Worm (Caenorhabditis elegans) whole organism, dauer: ENCODE measurements around the gene F02E8.4.

Experiments used
- unc-62 ChIP-seq: sonication (generic microtip); optimal IDR thresholded peaks from 2 replicates; lab custom pipeline; 2017; ENCODE audit warnings: missing biosample characterization, missing genetic modification reagents, missing genetic modification characterization

The F02E8.4 gene

DNA sequence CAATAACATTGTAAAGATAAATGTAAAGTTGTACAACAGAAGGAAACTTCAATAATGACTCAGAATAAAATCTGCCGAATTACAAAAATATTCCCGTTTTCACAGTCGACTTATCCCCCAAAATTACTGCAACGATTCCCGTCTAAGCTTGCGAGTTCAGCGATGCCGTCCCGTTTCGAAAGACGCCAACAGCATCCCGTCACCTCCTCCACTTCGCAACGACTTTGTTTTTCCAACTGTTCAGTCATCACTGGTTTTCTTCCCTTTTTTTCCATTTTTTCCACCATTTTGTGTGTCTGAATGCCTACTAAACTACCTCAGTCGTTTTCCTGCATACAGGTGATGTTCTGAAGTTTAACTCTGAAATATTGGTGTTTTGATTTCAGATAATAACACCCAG, 13.3 kb upstream of the F02E8.4 start, which contains the start of gene F15A8.1:
F15A8.1 (plus strand) TSS at position 301 of the 400 bp plus-strand sequence.
- no peak for TF ChIP-seq unc-62 (GFP tag; lab: Kevin White, UChicago)

DNA sequence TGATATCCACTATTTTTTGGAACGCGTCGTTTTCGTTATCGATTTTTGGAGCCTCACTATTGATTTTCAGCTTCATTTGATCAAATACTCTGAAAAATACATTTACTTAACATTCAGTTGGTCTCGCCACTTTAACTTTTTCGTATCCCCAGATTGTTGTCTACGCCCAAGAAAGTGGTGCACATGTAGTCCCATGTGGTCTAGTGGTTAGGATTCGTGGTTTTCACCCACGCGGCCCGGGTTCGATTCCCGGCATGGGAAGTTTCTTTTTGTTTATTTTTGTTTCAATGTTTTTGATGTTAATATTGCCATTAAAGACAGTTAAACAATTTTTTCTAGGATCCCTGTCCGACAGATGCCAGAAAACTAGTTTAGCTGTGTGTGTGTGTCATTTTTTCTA, 9.8 kb upstream of the F02E8.4 start:
- no peak for TF ChIP-seq unc-62 (GFP tag; lab: Kevin White, UChicago)

DNA sequence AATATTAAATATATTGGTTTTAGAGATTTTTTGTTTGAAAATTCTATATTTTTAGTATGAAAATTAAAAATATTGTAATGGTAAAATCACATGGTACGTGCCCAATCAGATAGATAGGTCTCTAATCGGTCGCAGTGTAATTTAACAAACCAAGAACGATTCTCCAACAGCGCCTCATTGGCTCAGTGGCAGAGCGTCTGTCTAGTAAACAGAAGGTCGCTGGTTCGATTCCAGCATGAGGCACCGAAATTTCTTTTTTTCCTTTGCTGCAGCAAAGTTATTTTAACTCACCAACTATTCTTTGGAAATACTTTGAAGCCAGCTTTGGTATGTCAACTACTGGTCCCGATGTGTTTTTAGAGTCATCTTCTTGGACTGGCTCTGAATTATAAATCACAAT, 9.1 kb upstream of the F02E8.4 start:
- TF ChIP-seq unc-62 (GFP tag; lab: Kevin White, UChicago), result no peak

DNA sequence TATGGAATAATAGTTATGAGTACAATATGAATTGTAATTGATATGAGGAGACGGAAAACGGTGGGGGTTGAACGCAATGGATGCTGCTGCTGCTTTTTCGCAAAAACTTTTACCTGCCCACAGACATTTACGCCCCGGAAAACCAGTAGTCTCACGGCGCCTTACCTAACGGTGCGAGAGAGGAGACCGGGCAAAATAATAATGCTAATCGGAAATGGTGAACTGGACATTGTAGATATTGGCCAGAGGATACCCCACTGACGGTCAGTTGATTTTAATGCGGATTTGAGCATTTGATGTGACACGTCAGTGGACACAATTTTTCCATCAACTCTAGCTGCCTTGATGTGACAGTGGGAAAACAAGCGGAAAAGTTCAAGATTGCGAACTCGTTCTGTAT, 5.6 kb upstream of the F02E8.4 start, which contains the start of gene mltn-13:
mltn-13 (minus strand) TSS at position 101 of the 400 bp plus-strand sequence.
- no peak for TF ChIP-seq unc-62 (GFP tag; lab: Kevin White, UChicago)

DNA sequence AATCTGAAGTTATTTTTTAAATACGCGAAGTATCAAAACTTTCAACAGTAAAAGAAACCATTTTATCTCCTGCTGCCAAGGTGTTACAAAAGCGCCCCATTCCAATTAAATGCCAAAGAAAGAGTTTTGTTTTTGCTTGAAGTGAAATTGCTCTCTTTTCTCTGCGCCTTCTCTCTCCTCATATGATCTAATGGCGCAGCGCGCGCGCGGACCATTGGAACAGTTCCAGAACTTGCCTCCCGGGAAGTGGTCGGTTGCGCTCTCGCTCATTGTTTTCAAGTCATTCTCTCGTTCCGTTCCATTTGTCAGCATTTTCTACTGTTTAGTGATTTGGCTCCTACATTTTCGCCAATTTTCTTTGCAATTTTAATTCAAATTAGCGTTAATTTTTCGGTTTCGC, 2.0 kb upstream of the F02E8.4 start:
- no peak for TF ChIP-seq unc-62 (GFP tag; lab: Kevin White, UChicago)

DNA sequence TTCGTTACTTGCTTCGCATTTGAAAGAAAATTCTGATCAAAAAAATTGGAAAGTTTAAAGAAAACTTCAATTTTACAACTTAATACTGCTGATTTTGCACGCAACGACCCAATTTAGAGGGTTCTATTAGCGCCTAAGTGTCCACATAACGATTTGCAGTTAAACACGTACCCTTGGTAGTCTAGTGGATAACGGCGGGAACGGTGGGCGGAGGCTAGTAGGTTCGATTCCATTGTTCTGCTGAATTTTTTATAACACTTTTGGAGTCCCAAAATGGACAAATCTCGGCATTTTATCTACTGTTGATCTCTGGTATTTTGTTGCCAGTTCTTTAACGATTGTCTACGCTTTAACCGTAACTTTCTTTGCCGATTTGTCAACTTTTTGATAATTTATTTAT, 819 bp upstream of the F02E8.4 start:
- no peak for TF ChIP-seq unc-62 (GFP tag; lab: Kevin White, UChicago)

DNA sequence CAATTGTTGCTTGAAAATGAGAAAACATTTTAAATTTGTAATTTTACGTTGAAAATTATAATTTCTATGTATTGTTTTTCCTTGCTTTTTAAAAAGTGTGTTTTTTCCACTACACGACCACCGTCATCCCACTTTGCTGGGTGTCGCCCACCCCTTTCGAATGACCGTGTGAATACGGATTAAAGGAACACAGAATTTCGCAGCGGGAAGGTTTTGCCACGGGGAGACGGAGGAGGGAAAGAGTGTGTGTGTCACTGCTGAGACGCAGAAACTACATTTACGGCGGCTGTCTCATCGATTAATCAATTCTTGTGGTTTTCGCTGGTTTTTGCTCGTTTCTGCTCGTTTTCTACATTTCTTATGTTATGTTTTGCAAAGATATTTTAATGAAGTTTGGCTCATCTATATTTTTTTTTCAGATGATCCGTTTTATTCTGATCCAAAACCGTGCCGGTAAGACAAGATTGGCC, 4.0 kb downstream of the F02E8.4 start, which contains the start of gene aps-2:
aps-2 (plus strand) TSS at position 420 of the 470 bp plus-strand sequence.
- TF ChIP-seq unc-62 (GFP tag; lab: Kevin White, UChicago), result no peak

DNA sequence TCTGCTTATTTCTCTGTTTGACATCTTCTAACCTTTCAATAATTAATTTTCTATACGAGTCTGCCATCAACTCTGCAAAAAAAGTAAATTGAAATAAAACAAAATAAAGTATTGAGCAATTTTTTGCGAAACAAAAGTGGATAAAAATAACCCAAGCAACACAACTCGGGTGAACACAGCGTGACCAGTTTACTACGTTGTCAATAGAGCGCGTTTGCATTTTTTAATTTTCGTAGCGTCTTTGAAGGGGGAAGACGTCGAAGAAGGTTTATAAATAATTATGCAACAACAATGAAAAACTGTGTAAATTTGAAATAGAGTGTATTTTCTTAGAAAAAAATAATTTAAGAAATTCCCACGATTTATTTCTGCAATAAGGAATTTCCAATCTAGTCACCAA, 8.5 kb downstream of the F02E8.4 start, which contains the start of gene atg-16.1:
atg-16.1 (minus strand) TSS at position 76 of the 400 bp plus-strand sequence.
- no peak for TF ChIP-seq unc-62 (GFP tag; lab: Kevin White, UChicago)

DNA sequence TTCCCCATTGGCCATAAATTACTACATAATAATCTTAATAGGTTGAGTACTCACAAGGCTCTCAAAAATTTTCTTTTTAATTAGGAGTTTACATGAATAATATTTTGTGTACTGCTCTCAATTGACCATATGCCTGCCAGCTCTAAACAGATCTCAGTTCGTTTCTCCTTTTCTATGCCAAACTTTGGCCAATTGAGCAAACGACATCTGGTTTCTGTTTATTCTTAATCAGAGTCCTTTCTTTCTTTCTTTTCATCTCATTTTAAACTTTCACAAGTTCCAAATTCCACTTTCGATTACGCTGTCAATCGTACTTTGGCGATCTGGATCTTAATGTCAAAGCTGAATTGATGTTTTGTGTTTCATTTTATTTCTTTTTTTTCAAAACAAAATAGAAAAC, 10.4 kb downstream of the F02E8.4 start:
- no peak for TF ChIP-seq unc-62 (GFP tag; lab: Kevin White, UChicago)

DNA sequence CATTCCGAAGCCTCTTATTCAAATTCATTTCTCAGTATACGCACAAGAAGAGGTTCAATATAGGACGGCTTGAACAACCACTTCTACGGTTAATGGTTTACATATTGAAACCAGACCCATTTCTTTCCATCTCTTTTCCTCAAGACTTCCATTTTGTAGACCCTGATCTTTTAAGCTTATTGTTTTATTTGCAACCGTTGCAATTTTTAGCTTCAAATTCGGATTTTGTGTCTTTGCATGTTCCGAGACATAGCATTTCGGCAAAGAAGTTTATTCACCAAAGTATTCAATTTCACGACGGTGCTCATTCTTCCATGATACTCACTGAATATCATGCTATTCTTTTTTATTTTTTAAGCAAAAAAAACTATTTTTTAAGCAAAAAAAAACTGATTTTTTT, 12.3 kb downstream of the F02E8.4 start, which contains the start of gene nmur-3:
nmur-3 (plus strand) TSS at position 301 of the 400 bp plus-strand sequence.
- TF ChIP-seq unc-62 (GFP tag; lab: Kevin White, UChicago), result no peak

DNA sequence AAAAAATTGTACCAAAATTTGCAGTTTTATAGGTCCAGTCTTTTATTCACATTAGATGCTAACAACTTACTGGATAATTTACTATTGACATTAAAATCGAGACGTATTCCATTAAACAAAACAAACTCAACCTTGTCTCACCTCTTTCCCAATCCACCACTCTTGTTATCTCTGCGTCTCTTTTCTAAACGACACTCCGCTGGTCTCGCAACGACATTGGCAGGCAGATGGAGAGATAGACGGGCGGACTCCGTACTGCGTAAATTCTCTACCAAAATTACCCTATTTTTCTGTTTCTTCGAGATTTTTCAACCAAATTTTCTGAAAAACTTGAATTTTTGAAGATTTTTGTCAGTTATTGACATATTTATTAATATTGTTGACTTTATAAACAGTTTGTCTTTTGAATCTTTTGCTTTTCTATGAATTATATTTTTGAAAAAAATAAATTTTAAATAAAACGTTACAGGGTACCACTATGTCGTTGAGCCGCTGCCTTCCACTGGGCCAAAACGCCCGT, 15.4 kb downstream of the F02E8.4 start, which contains the start of gene asb-2:
asb-2 (plus strand) TSS at position 470 of the 520 bp plus-strand sequence.
- TF ChIP-seq unc-62 (GFP tag; lab: Kevin White, UChicago), result no peak

DNA sequence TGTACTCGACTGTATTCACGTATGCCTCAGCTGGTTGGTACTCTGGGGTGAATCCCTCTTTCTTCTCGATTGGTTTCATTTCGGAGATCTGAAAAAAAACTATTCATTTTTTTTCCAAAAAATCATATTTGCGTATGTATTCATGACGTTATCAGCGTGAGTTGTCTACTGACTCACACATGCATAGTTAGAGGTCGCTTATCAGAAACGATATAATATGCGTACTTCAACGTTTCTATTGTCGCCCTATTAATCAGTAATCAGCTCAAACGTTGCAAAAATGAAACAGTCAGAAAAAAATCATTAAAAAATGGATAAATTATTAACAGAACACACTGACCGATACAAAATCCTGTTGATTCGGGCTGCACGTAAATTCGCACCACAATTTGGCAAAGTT, 24.6 kb downstream of the F02E8.4 start:
- TF ChIP-seq unc-62 (GFP tag; lab: Kevin White, UChicago), result no peak

DNA sequence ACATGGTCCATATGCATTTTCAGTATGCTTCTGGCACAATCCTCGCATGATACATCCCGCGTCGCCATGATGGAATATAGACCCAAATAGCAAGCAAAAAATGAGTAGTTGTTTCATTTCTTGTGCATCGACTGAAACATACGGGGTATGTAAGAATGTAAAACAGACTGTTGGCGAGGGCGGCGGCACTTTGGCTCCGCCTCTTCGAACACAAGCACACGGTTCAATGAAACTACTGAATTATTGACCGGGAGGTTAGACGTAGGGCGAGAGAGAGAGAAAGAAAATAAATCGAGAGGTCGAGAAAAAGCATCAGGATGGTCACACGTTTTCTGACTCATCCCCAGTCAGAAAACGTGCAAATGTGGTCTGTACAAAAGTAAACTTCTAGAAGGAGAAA, 26.0 kb downstream of the F02E8.4 start:
- TF ChIP-seq unc-62 (GFP tag; lab: Kevin White, UChicago), result no peak

DNA sequence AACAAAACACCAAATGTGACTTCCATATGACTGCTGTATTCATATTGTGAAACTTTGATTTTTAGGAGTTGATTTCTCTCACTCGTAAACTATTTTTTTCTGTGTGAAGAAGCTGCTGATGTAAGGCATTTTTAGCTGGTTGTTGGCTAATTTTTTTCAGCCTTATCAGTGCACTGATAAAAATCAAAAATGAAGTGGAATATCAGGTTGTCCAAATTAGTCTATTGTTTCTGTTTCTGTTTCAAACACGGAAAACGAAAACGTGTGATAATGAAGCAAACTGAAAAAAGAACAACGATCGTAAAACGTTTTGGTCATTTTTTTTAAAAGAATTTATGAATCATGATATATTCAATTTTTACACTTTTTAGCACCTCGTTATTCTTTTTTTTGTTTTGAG, 26.9 kb downstream of the F02E8.4 start:
- no peak for TF ChIP-seq unc-62 (GFP tag; lab: Kevin White, UChicago)

DNA sequence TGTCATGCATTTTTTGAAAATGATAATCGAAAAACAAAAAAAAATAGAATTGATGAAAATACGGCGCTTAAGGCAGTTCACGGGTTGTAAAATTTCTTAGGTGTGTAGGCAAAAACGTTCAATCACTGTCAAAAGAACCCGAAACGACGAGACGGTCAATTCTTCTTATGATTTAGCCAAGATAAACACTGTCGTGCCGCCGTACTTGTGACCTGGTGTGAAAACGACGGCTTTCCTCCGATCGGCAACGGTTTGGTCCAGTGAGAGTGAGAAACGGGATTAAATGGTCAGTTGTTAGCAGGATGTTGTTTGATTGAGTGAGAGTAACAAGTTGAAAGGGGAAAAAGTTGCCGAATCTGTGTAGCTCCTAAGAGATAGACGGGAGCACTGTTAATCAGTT, 30.2 kb downstream of the F02E8.4 start:
- TF ChIP-seq unc-62 (GFP tag; lab: Kevin White, UChicago), result no peak

DNA sequence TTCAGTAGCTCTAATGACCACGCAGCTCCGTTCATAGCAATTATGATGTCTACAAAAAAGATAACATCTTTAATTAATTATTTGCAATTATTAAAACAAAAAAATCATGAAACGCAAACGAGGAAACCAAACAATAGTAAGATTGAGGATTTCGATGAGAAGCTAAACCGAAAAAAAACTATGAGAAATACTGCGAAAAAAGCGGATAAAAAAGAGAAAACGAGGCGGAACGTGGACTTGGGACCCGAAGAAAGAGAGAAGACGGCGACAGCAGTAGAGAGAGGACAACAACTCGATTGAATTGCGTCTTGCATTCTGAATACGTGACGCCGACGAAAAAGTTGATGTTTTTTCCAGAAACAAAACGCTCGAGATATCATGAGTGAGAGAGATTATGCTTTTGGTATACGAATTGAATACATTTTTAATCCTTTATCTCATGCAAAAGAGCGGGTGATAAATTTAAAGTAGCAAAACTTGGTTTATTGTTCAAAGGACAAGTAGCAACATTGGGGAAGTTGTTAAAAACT, 35.0 kb downstream of the F02E8.4 start, which contains the start of gene ncr-1:
ncr-1 (minus strand) TSS at position 51 of the 530 bp plus-strand sequence.
- no peak for TF ChIP-seq unc-62 (GFP tag; lab: Kevin White, UChicago)

DNA sequence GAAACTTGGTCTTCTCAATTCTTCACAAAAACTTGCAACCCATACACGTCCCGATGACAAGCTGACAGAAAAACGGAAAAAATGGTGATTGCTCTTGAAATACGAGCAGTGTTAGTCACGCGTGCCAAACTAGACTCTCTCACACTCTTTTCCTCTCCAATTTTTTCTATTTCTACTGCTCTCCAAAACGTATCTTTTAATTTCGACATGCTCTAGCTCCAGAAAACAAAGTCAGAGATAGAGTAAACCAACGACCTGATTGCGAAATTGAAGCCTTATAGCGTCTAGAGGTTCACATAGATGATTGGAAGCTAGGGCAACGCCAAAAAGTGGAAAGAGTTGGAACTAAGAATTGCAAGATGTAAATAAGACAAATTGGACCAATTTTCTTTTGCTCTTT, 36.5 kb downstream of the F02E8.4 start:
- no peak for TF ChIP-seq unc-62 (GFP tag; lab: Kevin White, UChicago)
